Fruit fly (Drosophila melanogaster): ENCODE measurements around the gene CG7290.

The CG7290 gene

DNA sequence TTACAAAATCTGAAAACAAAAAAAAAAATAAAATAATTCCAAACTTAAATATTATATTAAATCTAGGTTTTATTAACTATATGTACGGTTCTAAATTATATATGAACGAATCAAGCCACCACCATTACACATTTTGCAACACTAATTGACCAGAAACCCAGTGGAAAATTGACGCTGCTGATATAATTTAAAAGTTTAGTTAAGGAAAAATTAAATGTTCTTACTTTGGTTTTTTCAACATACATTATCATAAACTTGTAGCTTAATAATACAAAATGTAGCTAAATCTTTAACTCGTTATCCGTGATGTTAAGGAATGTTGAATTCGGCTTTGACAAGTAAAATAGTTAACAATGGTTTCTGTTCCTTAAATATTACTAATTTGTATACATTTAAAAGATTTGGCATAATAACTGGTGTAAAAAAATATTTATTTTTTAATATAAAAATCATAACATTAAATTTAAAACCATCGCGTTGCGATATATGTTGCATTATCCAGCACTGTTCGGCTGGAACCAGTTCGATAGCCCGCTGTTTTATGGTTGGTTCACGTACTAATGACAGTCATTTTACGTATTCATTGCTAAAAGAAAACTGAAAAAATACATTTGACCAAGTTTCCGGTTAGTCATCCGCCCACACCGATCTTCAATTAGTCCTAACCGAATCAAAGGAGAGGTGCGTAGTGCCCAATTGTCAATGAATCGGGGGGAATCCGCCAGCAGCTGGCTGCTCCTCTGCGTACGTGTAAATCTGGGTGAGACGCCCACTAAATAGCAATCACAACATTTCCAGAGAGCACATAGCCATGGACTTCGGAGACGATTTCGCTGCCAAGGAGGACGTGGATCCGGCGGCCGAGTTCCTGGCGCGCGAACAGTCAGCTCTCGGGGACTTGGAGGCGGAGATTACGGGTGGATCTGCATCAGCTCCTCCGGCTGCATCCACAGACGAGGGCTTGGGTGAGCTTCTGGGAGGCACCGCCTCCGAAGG lies 36.4 kb upstream of the CG7290 start (continued):
- TF ChIP-seq fd64A (GFP tag; optimal IDR thresholded peaks at IDR 0.05), result no peak
- TF ChIP-seq ken (GFP tag; IDR thresholded peaks at IDR 0.05), result peak; percentile 59; the same call in 2 of the 3 replicates
- peak; percentile 2 for TF ChIP-seq CG12219 (GFP tag; optimal IDR thresholded peaks at IDR 0.05)
- peak; percentile 41; the same call in 1 of the 2 replicates for TF ChIP-seq Ada2b (GFP tag; IDR thresholded peaks at IDR 0.05)
- no peak for TF ChIP-seq usp (GFP tag; optimal IDR thresholded peaks at IDR 0.05)
- TF ChIP-seq CG10654 (GFP tag; optimal IDR thresholded peaks at IDR 0.05), result peak; percentile 8
- peak; percentile 48 for TF ChIP-seq Hand (GFP tag; optimal IDR thresholded peaks at IDR 0.05)
- peak in 1 of 2 experiments; percentile 28 for TF ChIP-seq crp (GFP tag; optimal IDR thresholded peaks at IDR 0.05)
- no peak for TF ChIP-seq CG3065 (GFP tag; optimal IDR thresholded peaks at IDR 0.05)
- no peak; the same call in 1 of the 2 replicates for TF ChIP-seq Adf1 (GFP tag; IDR thresholded peaks at IDR 0.05)
- no peak for TF ChIP-seq pfk (GFP tag; optimal IDR thresholded peaks at IDR 0.05)
- peak; percentile 5 for TF ChIP-seq Ets97D (GFP tag; optimal IDR thresholded peaks at IDR 0.05)
- TF ChIP-seq hth (optimal IDR thresholded peaks at IDR 0.05), result no peak
- TF ChIP-seq CG11085 (GFP tag; IDR thresholded peaks at IDR 0.05), result peak; percentile 20
- TF ChIP-seq sob (GFP tag; IDR thresholded peaks at IDR 0.05), result peak; percentile 66
- no peak for TF ChIP-seq CG3726 (GFP tag; IDR thresholded peaks at IDR 0.05)
- TF ChIP-seq CG3281 (GFP tag; optimal IDR thresholded peaks at IDR 0.05), result peak; percentile 64
- 0 out of 2 replicates have a peak, but pooled peaks have one; percentile 29 for TF ChIP-seq CG43689 (GFP tag; IDR thresholded peaks at IDR 0.05)
- TF ChIP-seq CG9817 (tag; optimal IDR thresholded peaks at IDR 0.05), result peak; percentile 50
- TF ChIP-seq sna (GFP tag; IDR thresholded peaks at IDR 0.05; ENCODE audit: partially characterized antibody), result peak; percentile 13; the same call in 1 of the 2 replicates
- no peak for TF ChIP-seq pum (GFP tag; optimal IDR thresholded peaks at IDR 0.05)
- TF ChIP-seq CG10979 (tag; optimal IDR thresholded peaks at IDR 0.05), result peak; percentile 43
- TF ChIP-seq en (GFP tag; optimal IDR thresholded peaks at IDR 0.05), result no peak
- no peak for TF ChIP-seq CG32767 (GFP tag; IDR thresholded peaks at IDR 0.05)
- TF ChIP-seq CG6813 (GFP tag; optimal IDR thresholded peaks at IDR 0.05), result peak; percentile 0
- TF ChIP-seq CG14667 (GFP tag; IDR thresholded peaks at IDR 0.05), result peak; percentile 62
- TF ChIP-seq CG8290 (GFP tag; optimal IDR thresholded peaks at IDR 0.05), result no peak
- TF ChIP-seq CG8290 (tag; optimal IDR thresholded peaks at IDR 0.05), result peak in 1 of 2 experiments; percentile 48
- no peak for TF ChIP-seq Atf-2 (GFP tag; optimal IDR thresholded peaks at IDR 0.05)
- peak; percentile 31 for TF ChIP-seq CG2116 (GFP tag; optimal IDR thresholded peaks at IDR 0.05)
- peak; percentile 56 for TF ChIP-seq ind (GFP tag; optimal IDR thresholded peaks at IDR 0.05)
- no peak for TF ChIP-seq CG15479 (GFP tag; optimal IDR thresholded peaks at IDR 0.05)
- peak; percentile 25; the same call in 1 of the 2 replicates for TF ChIP-seq esg (GFP tag; conservative IDR thresholded peaks at IDR 0.05)
- peak; percentile 18 for TF ChIP-seq CG18476 (GFP tag; optimal IDR thresholded peaks at IDR 0.05)
- no peak for TF ChIP-seq CG10959 (GFP tag; IDR thresholded peaks at IDR 0.05)
- TF ChIP-seq CG15011 (GFP tag; optimal IDR thresholded peaks at IDR 0.05), result no peak
- TF ChIP-seq CG8388 (GFP tag; optimal IDR thresholded peaks at IDR 0.05), result peak; percentile 30
- TF ChIP-seq CG1603 (tag; optimal IDR thresholded peaks at IDR 0.05), result peak; percentile 6
- peak; percentile 33 for TF ChIP-seq schlank (tag; optimal IDR thresholded peaks at IDR 0.05)
- peak; percentile 3 for TF ChIP-seq trh (GFP tag; optimal IDR thresholded peaks at IDR 0.05)
- no peak for TF ChIP-seq CG2199 (GFP tag; IDR thresholded peaks at IDR 0.05)
- TF ChIP-seq CG12942 (GFP tag; optimal IDR thresholded peaks at IDR 0.05), result peak; percentile 13
- TF ChIP-seq CG17829 (tag; optimal IDR thresholded peaks at IDR 0.05), result peak; percentile 34
- no peak for TF ChIP-seq chinmo (GFP tag; IDR thresholded peaks at IDR 0.05; ENCODE audit: partially characterized antibody)
- peak; percentile 97 for TF ChIP-seq CG9437 (GFP tag; optimal IDR thresholded peaks at IDR 0.05)
- TF ChIP-seq CrebB (tag; optimal IDR thresholded peaks at IDR 0.05), result peak; percentile 14
- peak; percentile 51 for TF ChIP-seq CG4328 (GFP tag; optimal IDR thresholded peaks at IDR 0.05)
- no peak for TF ChIP-seq D (optimal IDR thresholded peaks at IDR 0.05)
- TF ChIP-seq D (GFP tag; optimal IDR thresholded peaks at IDR 0.05), result peak; percentile 21

Data from whole organism, embryonic.